Fruit fly (Drosophila melanogaster) whole organism, pupa: ENCODE results near the gene Fuca.

Experiments
- CG10348 ChIP-seq: fragments of 200-800 bp; sonication (Bioruptor generic); IDR thresholded peaks from 2 replicates; pipeline ENCODE4 v1.3.6; 2022; ENCODE audit warnings: missing biosample characterization, missing genetic modification characterization
- CG12605 ChIP-seq: fragments of 200-800 bp; sonication (Bioruptor generic); IDR thresholded peaks from 2 replicates; pipeline ENCODE4 v1.3.6; 2022; ENCODE audit warnings: missing biosample characterization, missing genetic modification characterization
- CG13204 ChIP-seq: fragments of 200-800 bp; sonication (Bioruptor generic); optimal IDR thresholded peaks from 2 replicates; lab custom pipeline; 2018; ENCODE audit warnings: missing biosample characterization, mild to moderate bottlenecking, missing genetic modification characterization, moderate library complexity
- CG14655 ChIP-seq: fragments of 200-800 bp; sonication (Bioruptor generic); optimal IDR thresholded peaks from 3 replicates; lab custom pipeline; 2017; ENCODE audit warnings: mild to moderate bottlenecking, missing biosample characterization, missing genetic modification reagents, missing genetic modification characterization
- CG15710 ChIP-seq: fragments of 200-800 bp; sonication (Bioruptor generic); optimal IDR thresholded peaks from 2 replicates; lab custom pipeline; 2018; ENCODE audit warnings: missing biosample characterization, mild to moderate bottlenecking, missing genetic modification characterization, moderate library complexity
- CG17806 ChIP-seq: fragments of 200-800 bp; sonication (Bioruptor generic); optimal IDR thresholded peaks from 2 replicates; lab custom pipeline; 2018; ENCODE audit warnings: missing biosample characterization, mild to moderate bottlenecking, missing genetic modification characterization, moderate library complexity
- CG32121 ChIP-seq: fragments of 200-800 bp; sonication (Bioruptor generic); IDR thresholded peaks from 2 replicates; pipeline ENCODE4 v1.3.6; 2022; ENCODE audit warnings: missing biosample characterization, missing genetic modification characterization
- CG34367 ChIP-seq: fragments of 200-800 bp; sonication (Bioruptor generic); optimal IDR thresholded peaks from 2 replicates; lab custom pipeline; 2018; ENCODE audit warnings: missing biosample characterization, mild to moderate bottlenecking, missing genetic modification characterization
- CG4496 ChIP-seq: fragments of 200-800 bp; sonication (Bioruptor generic); IDR thresholded peaks from 3 replicates; pipeline ENCODE4 v1.3.6; 2022; ENCODE audit warnings: missing biosample characterization, missing genetic modification characterization
- CG8159 ChIP-seq: fragments of 200-800 bp; sonication (Bioruptor generic); optimal IDR thresholded peaks from 3 replicates; lab custom pipeline; 2018; ENCODE audit warnings: missing biosample characterization, mild to moderate bottlenecking, missing genetic modification characterization, moderate library complexity
- CG8301 ChIP-seq: fragments of 200-800 bp; sonication (Bioruptor generic); optimal IDR thresholded peaks from 2 replicates; lab custom pipeline; 2018; ENCODE audit warnings: missing biosample characterization, mild to moderate bottlenecking, missing genetic modification characterization
- CG9948 ChIP-seq: fragments of 200-800 bp; sonication (Bioruptor generic); optimal IDR thresholded peaks from 2 replicates; lab custom pipeline; 2018; ENCODE audit warnings: missing biosample characterization, mild to moderate bottlenecking, missing genetic modification characterization, moderate library complexity
- D1 ChIP-seq: fragments of 200-800 bp; sonication (Bioruptor generic); optimal IDR thresholded peaks from 2 replicates; lab custom pipeline; 2018; ENCODE audit warnings: missing biosample characterization, mild to moderate bottlenecking, missing genetic modification characterization, moderate library complexity
- EcR ChIP-seq: fragments of 200-800 bp; sonication (Bioruptor generic); optimal IDR thresholded peaks from 3 replicates; lab custom pipeline; 2019; ENCODE audit warnings: missing biosample characterization, missing genetic modification characterization, mild to moderate bottlenecking, moderate library complexity, missing genetic modification reagents
- Ets98B ChIP-seq: fragments of 200-800 bp; sonication (Bioruptor generic); IDR thresholded peaks from 2 replicates; pipeline ENCODE4 v1.3.6; 2022; ENCODE audit warnings: missing biosample characterization, missing genetic modification characterization
- Pif1A ChIP-seq: fragments of 200-800 bp; sonication (Bioruptor generic); optimal IDR thresholded peaks from 3 replicates; lab custom pipeline; 2016; ENCODE audit warnings: missing biosample characterization, missing genetic modification characterization
- Pif1B ChIP-seq: fragments of 200-800 bp; sonication (Bioruptor generic); optimal IDR thresholded peaks from 3 replicates; lab custom pipeline; 2016; ENCODE audit warnings: missing biosample characterization, missing genetic modification characterization
- Snoo ChIP-seq: fragments of 200-800 bp; sonication (Bioruptor generic); optimal IDR thresholded peaks from 3 replicates; lab custom pipeline; 2017; ENCODE audit warnings: missing biosample characterization, mild to moderate bottlenecking, missing genetic modification characterization, inconsistent platforms
- fd96Ca ChIP-seq: fragments of 200-800 bp; sonication (Bioruptor generic); IDR thresholded peaks from 3 replicates; pipeline ENCODE4 v1.3.6; 2022; ENCODE audit warnings: missing biosample characterization, missing genetic modification characterization
- gl ChIP-seq: fragments of 200-800 bp; sonication (Bioruptor generic); optimal IDR thresholded peaks from 2 replicates; lab custom pipeline; 2018; ENCODE audit warnings: missing biosample characterization, mild to moderate bottlenecking, missing genetic modification characterization
- rn ChIP-seq: fragments of 200-800 bp; sonication (Bioruptor generic); IDR thresholded peaks from 2 replicates; pipeline ENCODE4 v1.3.6; 2022; ENCODE audit warnings: missing biosample characterization, missing genetic modification characterization

Gene Fuca

DNA sequence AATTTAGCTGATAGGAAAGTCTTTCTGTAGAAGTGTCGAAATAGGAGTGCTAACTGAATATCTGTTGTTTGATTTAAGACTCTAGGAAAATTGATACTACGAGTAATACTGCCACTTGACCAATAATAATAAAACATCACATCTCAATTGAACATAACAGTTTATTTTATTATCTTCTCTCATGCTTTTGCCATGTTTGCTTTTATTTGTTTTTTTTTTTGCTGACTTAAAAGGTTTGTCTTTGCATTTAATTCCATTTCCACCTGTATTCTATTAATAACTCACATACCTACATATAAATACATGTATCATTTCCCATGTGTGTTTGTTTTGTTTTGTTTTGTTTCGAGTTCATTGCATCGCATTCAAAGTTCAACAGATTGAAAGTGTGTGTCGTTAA lies at the start of gene Fuca, which contains the start of gene CG11714:
Gene Fuca (minus strand): TSS at position 101 of the 400 bp plus-strand sequence.
Gene CG11714 (minus strand): TSS at position 101 of the 400 bp plus-strand sequence.
- no peak for TF ChIP-seq CG12605 (GFP tag; lab: Robert Waterston, UW)
- no peak for TF ChIP-seq Ets98B (GFP tag; lab: Robert Waterston, UW)
- TF ChIP-seq fd96Ca = no peak
- no peak for TF ChIP-seq CG15710 (tag; lab: Kevin White, UChicago)
- TF ChIP-seq CG8159 = no peak
- TF ChIP-seq Pif1A = no peak
- TF ChIP-seq EcR = no peak
- no peak for TF ChIP-seq CG8301
- no peak for TF ChIP-seq gl (tag; lab: Kevin White, UChicago)
- no peak for TF ChIP-seq CG10348 (GFP tag; lab: Robert Waterston, UW)

dm6 chr3L:11563972-11564533 lies 41.5 kb upstream of the Fuca start, which contains the start of the genes CG46412 and CG33267:
TSS of gene CG46412 (minus strand) at chr3L:11564072.
TSS of gene CG33267 (plus strand) at chr3L:11564483.
- TF ChIP-seq CG32121 (GFP tag; lab: Robert Waterston, UW) (no peak), CG10348 (GFP tag; lab: Robert Waterston, UW) (no peak), CG14655 (no peak), Pif1A (no peak), CG13204 (GFP tag; lab: Kevin White, UChicago) (no peak), gl (tag; lab: Kevin White, UChicago) (no peak), Pif1B (GFP tag; lab: Kevin White, UChicago) (no peak), D1 (tag; lab: Kevin White, UChicago) (no peak), Ets98B (GFP tag; lab: Robert Waterston, UW) (no peak), CG4496 (GFP tag; lab: Robert Waterston, UW) (no peak), EcR (no peak), Snoo (tag; lab: Kevin White, UChicago) (no peak), CG12605 (GFP tag; lab: Robert Waterston, UW) (no peak), rn (GFP tag; lab: Robert Waterston, UW) (no peak), CG34367 (tag; lab: Kevin White, UChicago) (no peak), CG17806 (tag; lab: Kevin White, UChicago) (no peak), CG8159 (no peak), CG9948 (tag; lab: Kevin White, UChicago) (no peak), fd96Ca (no peak), CG15710 (tag; lab: Kevin White, UChicago) (no peak)

DNA sequence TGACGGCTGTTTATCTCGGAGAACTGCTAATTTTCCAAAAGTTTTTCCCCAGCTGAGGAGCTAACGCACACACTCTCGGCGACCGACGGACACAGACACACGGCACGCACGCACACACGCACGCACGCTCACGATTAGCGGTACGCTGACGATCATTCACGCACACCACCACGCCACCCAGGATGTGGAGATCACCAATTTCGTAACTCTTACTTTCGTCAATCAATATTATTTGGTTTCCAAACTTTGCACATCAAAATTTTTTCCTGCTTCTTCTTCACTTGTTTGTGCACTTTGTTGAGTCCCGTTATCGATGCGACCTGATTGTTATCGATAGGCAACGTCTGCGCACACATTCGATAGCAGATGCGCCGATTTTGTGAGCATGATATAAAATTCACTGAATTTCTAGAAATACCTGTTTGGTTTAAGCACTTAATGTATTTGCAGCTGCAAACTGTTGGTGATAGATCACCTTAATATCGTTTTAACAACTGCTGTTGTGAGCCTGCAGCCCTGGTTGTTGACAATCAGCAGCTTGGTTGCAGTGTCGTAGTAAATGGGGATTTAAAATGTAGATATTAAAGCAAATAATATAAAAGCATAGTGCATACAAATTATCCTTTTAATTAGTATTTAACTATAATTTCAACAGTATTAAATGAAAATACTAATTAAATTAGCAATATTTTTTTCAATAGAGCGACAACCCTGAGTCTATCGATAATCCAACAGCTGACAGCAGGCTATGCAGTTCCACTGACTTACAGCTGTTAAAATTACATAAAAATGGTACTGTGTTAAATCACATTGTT lies 39.6 kb upstream of the Fuca start, which contains the start of the genes CG7394 and Mob2:
Gene CG7394 (plus strand): TSS at position 51 of the 815 bp plus-strand sequence.
Gene Mob2 (minus strand): TSS at position 288 of the 815 bp plus-strand sequence.
- TF ChIP-seq rn (GFP tag; lab: Robert Waterston, UW) = peak; percentile 71
- TF ChIP-seq CG34367 (tag; lab: Kevin White, UChicago) = peak; percentile 80
- TF ChIP-seq Ets98B (GFP tag; lab: Robert Waterston, UW) = peak; percentile 87
- peak; percentile 81 for TF ChIP-seq Snoo (tag; lab: Kevin White, UChicago)
- peak; percentile 87 for TF ChIP-seq CG4496 (GFP tag; lab: Robert Waterston, UW)
- TF ChIP-seq gl (tag; lab: Kevin White, UChicago) = peak; percentile 13
- peak; percentile 50; the same call in 1 of the 2 replicates for TF ChIP-seq CG10348 (GFP tag; lab: Robert Waterston, UW)
- TF ChIP-seq CG12605 (GFP tag; lab: Robert Waterston, UW) = peak; percentile 81
- peak; percentile 88 for TF ChIP-seq Pif1A
- TF ChIP-seq Pif1B (GFP tag; lab: Kevin White, UChicago) = peak; percentile 87
- peak; percentile 86; the same call in 1 of the 2 replicates for TF ChIP-seq CG32121 (GFP tag; lab: Robert Waterston, UW)
- TF ChIP-seq CG9948 (tag; lab: Kevin White, UChicago) = peak; percentile 75
- TF ChIP-seq CG8301 = peak; percentile 80
- peak; percentile 90 for TF ChIP-seq fd96Ca
- TF ChIP-seq CG13204 (GFP tag; lab: Kevin White, UChicago) = no peak
- TF ChIP-seq CG8159 = peak; percentile 81
- TF ChIP-seq D1 (tag; lab: Kevin White, UChicago) = peak; percentile 85
- peak; percentile 87 for TF ChIP-seq CG17806 (tag; lab: Kevin White, UChicago)
- TF ChIP-seq CG14655 = peak; percentile 84
- peak; percentile 81 for TF ChIP-seq CG15710 (tag; lab: Kevin White, UChicago)
- peak; percentile 17 for TF ChIP-seq EcR
- TF ChIP-seq, all 21 proteins: peak for 20

DNA sequence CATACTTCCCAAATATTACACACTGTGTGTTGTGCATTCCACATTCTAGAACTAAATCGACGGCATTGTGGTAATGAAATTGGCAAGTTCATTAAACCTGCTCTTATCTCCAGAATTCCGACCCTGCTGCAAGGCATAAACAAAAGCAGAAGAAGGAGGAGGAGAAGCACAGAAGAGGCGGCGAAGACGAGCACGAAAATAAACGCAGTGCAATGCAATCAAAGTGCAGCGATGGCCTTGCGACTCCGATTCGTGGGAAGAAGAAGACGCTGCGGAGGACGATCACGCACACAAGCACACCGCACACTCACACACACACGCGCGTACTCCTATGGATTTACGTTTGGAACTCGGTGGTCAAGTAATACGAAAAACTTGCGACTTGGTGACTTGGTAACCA lies 38.4 kb upstream of the Fuca start:
- TF ChIP-seq CG4496 (GFP tag; lab: Robert Waterston, UW) (0 out of 3 replicates have a peak, but pooled peaks have one; percentile 9), CG13204 (GFP tag; lab: Kevin White, UChicago) (peak; percentile 60), rn (GFP tag; lab: Robert Waterston, UW) (no peak), EcR (peak; percentile 97), CG9948 (tag; lab: Kevin White, UChicago) (no peak)

DNA sequence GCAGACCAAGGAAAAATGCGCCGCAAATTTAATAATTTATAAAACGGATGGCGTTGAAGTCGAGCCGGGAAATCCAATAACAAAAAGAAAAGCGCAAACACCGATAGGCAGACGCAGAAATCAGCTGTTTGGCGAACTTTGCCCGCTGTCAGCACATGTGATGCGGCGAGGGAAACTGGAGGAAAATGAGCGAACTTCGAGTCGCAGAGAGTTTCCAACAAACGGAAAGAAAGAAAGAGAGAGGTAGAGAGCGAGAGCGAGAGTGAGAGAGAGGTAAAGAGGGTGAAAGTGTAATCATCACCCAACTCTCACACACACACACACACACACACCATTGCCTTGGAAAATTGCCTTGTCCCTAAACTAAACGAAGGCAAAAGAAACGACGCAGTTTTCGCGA lies 34.7 kb upstream of the Fuca start:
- TF ChIP-seq CG9948 (tag; lab: Kevin White, UChicago) (peak; percentile 9), gl (tag; lab: Kevin White, UChicago) (peak; percentile 89), Pif1B (GFP tag; lab: Kevin White, UChicago) (peak; percentile 6), CG8301 (peak; percentile 73), CG10348 (GFP tag; lab: Robert Waterston, UW) (no peak), CG34367 (tag; lab: Kevin White, UChicago) (peak; percentile 33), EcR (peak; percentile 6), D1 (tag; lab: Kevin White, UChicago) (no peak), CG4496 (GFP tag; lab: Robert Waterston, UW) (peak; percentile 74), rn (GFP tag; lab: Robert Waterston, UW) (no peak), CG32121 (GFP tag; lab: Robert Waterston, UW) (peak; percentile 26; the same call in 1 of the 2 replicates), Pif1A (peak; percentile 50), Snoo (tag; lab: Kevin White, UChicago) (no peak), CG8159 (peak; percentile 9), Ets98B (GFP tag; lab: Robert Waterston, UW) (peak; percentile 76), fd96Ca (peak; percentile 78), CG17806 (tag; lab: Kevin White, UChicago) (peak; percentile 21), CG12605 (GFP tag; lab: Robert Waterston, UW) (peak; percentile 84), CG13204 (GFP tag; lab: Kevin White, UChicago) (peak; percentile 73), CG14655 (peak; percentile 77)
